Worm (Caenorhabditis elegans) whole organism, late embryonic: ENCODE measurements around the gene T28A11.13.

ENCODE experiments used
- C38D4.7 ChIP-seq: fragments of 200-800 bp; sonication (Bioruptor generic); optimal IDR thresholded peaks from 2 replicates; lab custom pipeline; 2018; ENCODE audit warnings: mild to moderate bottlenecking, missing genetic modification characterization, moderate library complexity, missing compliant biosample characterization
- ceh-14 ChIP-seq: sonication (generic microtip); optimal IDR thresholded peaks from 2 replicates; lab custom pipeline; 2016; ENCODE audit warnings: missing genotype, missing genetic modification characterization, missing compliant biosample characterization
- ceh-24 ChIP-seq: sonication (generic microtip); optimal IDR thresholded peaks from 2 replicates; lab custom pipeline; 2016; ENCODE audit warnings: mild to moderate bottlenecking, missing genetic modification characterization, missing compliant biosample characterization
- ets-4 ChIP-seq: sonication (generic microtip); optimal IDR thresholded peaks from 2 replicates; lab custom pipeline; 2016; ENCODE audit warnings: missing genetic modification characterization, missing compliant biosample characterization
- hlh-8 ChIP-seq: sonication (generic microtip); optimal IDR thresholded peaks from 2 replicates; lab custom pipeline; 2016; ENCODE audit warnings: missing genotype, missing genetic modification characterization, missing compliant biosample characterization
- nhr-232 ChIP-seq: sonication (generic microtip); optimal IDR thresholded peaks from 2 replicates; lab custom pipeline; 2016; ENCODE audit warnings: missing genetic modification characterization, missing compliant biosample characterization
- sox-4 ChIP-seq: sonication (generic microtip); optimal IDR thresholded peaks from 2 replicates; lab custom pipeline; 2017; ENCODE audit warnings: mild to moderate bottlenecking, missing genetic modification characterization, inconsistent platforms, missing compliant biosample characterization

ce11 chrV:3295368-3295767 lies 45.3 kb upstream of the T28A11.13 start:
- TF ChIP-seq C38D4.7 (GFP tag; lab: Kevin White, UChicago) = no peak
- TF ChIP-seq ceh-24 (tag; lab: Kevin White, UChicago) = no peak
- no peak for TF ChIP-seq ets-4
- no peak for TF ChIP-seq sox-4 (tag; lab: Kevin White, UChicago)
- TF ChIP-seq hlh-8 = no peak
- no peak for TF ChIP-seq nhr-232 (tag; lab: Kevin White, UChicago)
- no peak for TF ChIP-seq ceh-14 (tag; lab: Kevin White, UChicago)
